Fruit fly (Drosophila melanogaster) whole organism, embryonic: ENCODE results near the gene HINT1.

ENCODE experiments used
- Blimp-1 ChIP-seq: fragments of 200-800 bp; sonication (Bioruptor generic); optimal IDR thresholded peaks from 3 replicates; lab custom pipeline; 2018; ENCODE audit warnings: missing biosample characterization, missing genetic modification characterization, mild to moderate bottlenecking, moderate library complexity, missing genetic modification reagents
- BtbVII ChIP-seq: fragments of 200-800 bp; sonication (Bioruptor generic); optimal IDR thresholded peaks from 3 replicates; lab custom pipeline; 2017; ENCODE audit warnings: missing biosample characterization, mild to moderate bottlenecking, missing genetic modification characterization
- C15 ChIP-seq: fragments of 200-800 bp; sonication (Bioruptor generic); IDR thresholded peaks from 3 replicates; pipeline ENCODE4 v1.3.6; 2022; ENCODE audit warnings: missing biosample characterization, missing genetic modification characterization
- CG10543 ChIP-seq: fragments of 200-800 bp; sonication (Bioruptor generic); optimal IDR thresholded peaks from 3 replicates; lab custom pipeline; 2017; ENCODE audit warnings: missing biosample characterization, mild to moderate bottlenecking, missing genetic modification characterization, moderate library complexity
- CG16815 ChIP-seq: fragments of 200-800 bp; sonication (Bioruptor generic); optimal IDR thresholded peaks from 3 replicates; lab custom pipeline; 2017; ENCODE audit warnings: missing biosample characterization, mild to moderate bottlenecking, missing genetic modification characterization
- CG17186 ChIP-seq: fragments of 200-800 bp; sonication (Bioruptor generic); optimal IDR thresholded peaks from 3 replicates; lab custom pipeline; 2017; ENCODE audit warnings: missing biosample characterization, missing genetic modification reagents, missing genetic modification characterization
- CG18011 ChIP-seq: fragments of 200-800 bp; sonication (Bioruptor generic); optimal IDR thresholded peaks from 2 replicates; lab custom pipeline; 2017; ENCODE audit warnings: missing biosample characterization, missing genetic modification characterization, mild to moderate bottlenecking, moderate library complexity, missing genotype
- CG18599 ChIP-seq: fragments of 200-800 bp; sonication (Bioruptor generic); optimal IDR thresholded peaks from 3 replicates; lab custom pipeline; 2017; ENCODE audit warnings: missing biosample characterization, missing genetic modification characterization, mild to moderate bottlenecking, moderate library complexity, missing genetic modification reagents
- CG2120 ChIP-seq: fragments of 200-800 bp; sonication (Bioruptor generic); optimal IDR thresholded peaks from 3 replicates; lab custom pipeline; 2016; ENCODE audit warnings: missing biosample characterization, missing genetic modification characterization
- CG3065 ChIP-seq: fragments of 200-800 bp; sonication (Bioruptor generic); optimal IDR thresholded peaks from 2 replicates; lab custom pipeline; 2016; ENCODE audit warnings: missing biosample characterization, missing genetic modification characterization
- CG34376 ChIP-seq: fragments of 200-800 bp; sonication (Bioruptor generic); optimal IDR thresholded peaks from 2 replicates; lab custom pipeline; 2018; ENCODE audit warnings: missing biosample characterization, mild to moderate bottlenecking, missing genetic modification characterization
- CG3726 ChIP-seq: fragments of 200-800 bp; sonication (Bioruptor generic); IDR thresholded peaks from 3 replicates; pipeline ENCODE4, ENCODE4 v1.3.6; 2022; ENCODE audit warnings: missing biosample characterization, missing genetic modification characterization
- CG4282 ChIP-seq: fragments of 200-800 bp; sonication (Bioruptor generic); optimal IDR thresholded peaks from 2 replicates; lab custom pipeline; 2016; ENCODE audit warnings: missing biosample characterization, missing genetic modification characterization
- CG5245 ChIP-seq: fragments of 200-800 bp; sonication (Bioruptor generic); optimal IDR thresholded peaks from 3 replicates; lab custom pipeline; 2016; ENCODE audit warnings: missing biosample characterization, missing genetic modification characterization
- CG7745 ChIP-seq: fragments of 200-800 bp; sonication (Bioruptor generic); optimal IDR thresholded peaks from 2 replicates; lab custom pipeline; 2018; ENCODE audit warnings: missing biosample characterization, mild to moderate bottlenecking, missing genetic modification characterization, moderate library complexity
- CG8924 ChIP-seq: fragments of 200-800 bp; optimal IDR thresholded peaks from 3 replicates; lab custom pipeline; 2019; ENCODE audit warnings: missing biosample characterization, mild to moderate bottlenecking, missing genetic modification characterization, moderate library complexity
- CG9797 ChIP-seq: fragments of 200-800 bp; sonication (Bioruptor generic); optimal IDR thresholded peaks from 3 replicates; lab custom pipeline; 2018; ENCODE audit warnings: missing biosample characterization, mild to moderate bottlenecking, missing genetic modification characterization
- Dip2 ChIP-seq: fragments of 200-800 bp; sonication (Bioruptor generic); IDR thresholded peaks from 2 replicates; pipeline ENCODE4 v1.3.6; 2022; ENCODE audit warnings: missing biosample characterization, missing genetic modification characterization
- Dref ChIP-seq: fragments of 200-800 bp; sonication (Bioruptor generic); IDR thresholded peaks from 2 replicates; pipeline ENCODE4 v1.3.6; 2022; ENCODE audit warnings: missing biosample characterization, missing genetic modification characterization
- E2f2 ChIP-seq: fragments of 200-800 bp; sonication (Bioruptor generic); IDR thresholded peaks from 2 replicates; pipeline ENCODE4 v1.3.6; 2022; ENCODE audit warnings: missing biosample characterization, missing genetic modification characterization
- H15 ChIP-seq: fragments of 200-800 bp; sonication (Bioruptor generic); IDR thresholded peaks from 3 replicates; pipeline ENCODE4 v1.3.6; 2022; ENCODE audit warnings: missing biosample characterization, missing genetic modification characterization
- H2.0 ChIP-seq: fragments of 200-800 bp; sonication (Bioruptor generic); IDR thresholded peaks from 2 replicates; pipeline ENCODE4 v1.3.6; 2022; ENCODE audit warnings: missing biosample characterization, missing genetic modification characterization
- HHEX ChIP-seq: fragments of 200-800 bp; sonication (Bioruptor generic); optimal IDR thresholded peaks from 3 replicates; lab custom pipeline; 2017; ENCODE audit warnings: missing biosample characterization, mild to moderate bottlenecking, missing genetic modification characterization, missing genetic modification reagents
- HmgD ChIP-seq: fragments of 200-800 bp; sonication (Bioruptor generic); optimal IDR thresholded peaks from 3 replicates; lab custom pipeline; 2016; ENCODE audit warnings: missing biosample characterization, missing genetic modification characterization
- HmgZ ChIP-seq: fragments of 200-800 bp; sonication (Bioruptor generic); optimal IDR thresholded peaks from 2 replicates; lab custom pipeline; 2018; ENCODE audit warnings: missing biosample characterization, mild to moderate bottlenecking, missing genetic modification characterization
- Hr39 ChIP-seq: fragments of >200 bp; optimal IDR thresholded peaks from 2 replicates; lab custom pipeline; 2017
- Jarid2 ChIP-seq: fragments of 200-800 bp; sonication (Bioruptor generic); optimal IDR thresholded peaks from 3 replicates; lab custom pipeline; 2017; ENCODE audit warnings: mild to moderate bottlenecking, missing biosample characterization, missing genetic modification reagents, missing genetic modification characterization
- Lpt ChIP-seq: fragments of >200 bp; optimal IDR thresholded peaks from 2 replicates; lab custom pipeline; 2018; ENCODE audit warnings: missing biosample characterization, missing genetic modification characterization
- Optix ChIP-seq: fragments of 200-800 bp; sonication (Bioruptor generic); IDR thresholded peaks from 3 replicates; pipeline ENCODE4 v1.3.6; 2022; ENCODE audit warnings: missing biosample characterization, missing genetic modification characterization
- Rfx ChIP-seq: fragments of 200-800 bp; sonication (Bioruptor generic); IDR thresholded peaks from 2 replicates; pipeline ENCODE4 v1.3.6; 2022; ENCODE audit warnings: missing biosample characterization, missing genetic modification characterization
- Side ChIP-seq: fragments of 200-800 bp; sonication (Bioruptor generic); optimal IDR thresholded peaks from 2 replicates; lab custom pipeline; 2016; ENCODE audit warnings: missing biosample characterization, missing genetic modification characterization
- Sin3A ChIP-seq: fragments of >200 bp; optimal IDR thresholded peaks from 2 replicates; lab custom pipeline; 2018
- Six4 ChIP-seq: fragments of 200-800 bp; sonication (Bioruptor generic); optimal IDR thresholded peaks from 2 replicates; lab custom pipeline; 2016; ENCODE audit warnings: missing biosample characterization, missing genetic modification characterization
- bowl ChIP-seq: fragments of 200-800 bp; sonication (Bioruptor generic); IDR thresholded peaks from 2 replicates; pipeline ENCODE4 v1.3.6; 2022; ENCODE audit warnings: missing biosample characterization, missing genetic modification characterization
- chinmo ChIP-seq: fragments of 200-800 bp; sonication (Bioruptor generic); IDR thresholded peaks from 4 replicates; pipeline ENCODE4 v1.3.6; 2022; ENCODE audit warnings: missing biosample characterization, missing genetic modification characterization; ENCODE audit not compliant: partially characterized antibody
- esg ChIP-seq: fragments of 200-800 bp; sonication (Bioruptor generic); conservative IDR thresholded peaks from 2 replicates; pipeline ENCODE4 v1.3.6; 2022; ENCODE audit warnings: missing biosample characterization, missing genetic modification characterization
- eyg ChIP-seq: fragments of 200-800 bp; sonication (Bioruptor generic); optimal IDR thresholded peaks from 3 replicates; lab custom pipeline; 2016; ENCODE audit warnings: missing biosample characterization, missing genetic modification characterization
- fru ChIP-seq: fragments of >200 bp; optimal IDR thresholded peaks from 2 replicates; lab custom pipeline; 2017
- gce ChIP-seq: fragments of 200-800 bp; sonication (Bioruptor generic); IDR thresholded peaks from 3 replicates; pipeline ENCODE4 v1.3.6; 2022; ENCODE audit warnings: missing biosample characterization, missing genetic modification characterization
- gt ChIP-seq: fragments of 200-800 bp; sonication (Bioruptor generic); IDR thresholded peaks from 2 replicates; pipeline ENCODE4 v1.3.6; 2022; ENCODE audit warnings: missing biosample characterization, missing genetic modification characterization
- hth ChIP-seq: fragments of >200 bp; optimal IDR thresholded peaks from 2 replicates; lab custom pipeline; 2017; ENCODE audit warnings: inconsistent platforms
- lola ChIP-seq, 3 experiments: fragments of >200 bp in 2 of 3; fragments of 200-800 bp in 1 of 3; sonication (Bioruptor generic) in 1 of 3; optimal IDR thresholded peaks; 2 replicates each; lab custom pipeline; 2017 to 2019; ENCODE audit warnings: missing biosample characterization in 3 of 3, missing genetic modification characterization in 3 of 3, mild to moderate bottlenecking in 1 of 3, moderate library complexity in 1 of 3
- luna ChIP-seq: fragments of 200-800 bp; sonication (Bioruptor generic); optimal IDR thresholded peaks from 2 replicates; lab custom pipeline; 2016; ENCODE audit warnings: missing biosample characterization, missing genetic modification characterization
- mam ChIP-seq: fragments of 200-800 bp; sonication (Bioruptor generic); optimal IDR thresholded peaks from 3 replicates; lab custom pipeline; 2016; ENCODE audit warnings: missing biosample characterization, missing genetic modification characterization
- salm ChIP-seq: fragments of 200-800 bp; sonication (Bioruptor generic); optimal IDR thresholded peaks from 2 replicates; lab custom pipeline; 2018; ENCODE audit warnings: missing biosample characterization, mild to moderate bottlenecking, missing genetic modification characterization
- sim ChIP-seq: fragments of 200-800 bp; sonication (Bioruptor generic); IDR thresholded peaks from 2 replicates; pipeline ENCODE4 v1.3.6; 2022; ENCODE audit warnings: missing biosample characterization, missing genetic modification characterization
- sima ChIP-seq: fragments of 200-800 bp; sonication (Bioruptor generic); optimal IDR thresholded peaks from 2 replicates; lab custom pipeline; 2016; ENCODE audit warnings: missing biosample characterization, missing genetic modification characterization
- slbo ChIP-seq: fragments of 200-800 bp; sonication (Bioruptor generic); IDR thresholded peaks from 2 replicates; pipeline ENCODE4 v1.3.6; 2022; ENCODE audit warnings: missing biosample characterization, missing genetic modification characterization
- tna ChIP-seq: fragments of 200-800 bp; sonication (Bioruptor generic); IDR thresholded peaks from 2 replicates; pipeline ENCODE4 v1.3.6; 2022; ENCODE audit warnings: missing biosample characterization, missing genetic modification characterization; ENCODE audit not compliant: partially characterized antibody
- trem ChIP-seq: fragments of 200-800 bp; optimal IDR thresholded peaks from 3 replicates; lab custom pipeline; 2019; ENCODE audit warnings: missing biosample characterization, mild to moderate bottlenecking, missing genetic modification characterization, moderate library complexity
- tx ChIP-seq: fragments of 200-800 bp; sonication (Bioruptor generic); optimal IDR thresholded peaks from 2 replicates; lab custom pipeline; 2016; ENCODE audit warnings: missing biosample characterization, missing genetic modification characterization
- unpg ChIP-seq: fragments of 200-800 bp; sonication (Bioruptor generic); optimal IDR thresholded peaks from 3 replicates; lab custom pipeline; 2018; ENCODE audit warnings: missing biosample characterization, mild to moderate bottlenecking, missing genetic modification characterization, moderate library complexity
- z ChIP-seq: fragments of 200-800 bp; sonication (Bioruptor generic); IDR thresholded peaks from 3 replicates; pipeline ENCODE4 v1.3.6; 2022; ENCODE audit warnings: missing biosample characterization, missing genetic modification characterization

Gene HINT1

dm6 chr2L:2751904-2752459 is 18.0 kb upstream of the HINT1 start, which contains the start of gene Bacc (continued):
- TF ChIP-seq Sin3A (lab: Kevin White, UChicago) (no peak), H2.0 (GFP tag; lab: Robert Waterston, UW) (no peak), lola (GFP tag; optimal IDR thresholded peaks at IDR 0.05; lab: Kevin White, UChicago) (peak in 1 of 3 experiments; percentile 73), CG10543 (GFP tag; lab: Kevin White, UChicago) (peak; percentile 74), HmgD (GFP tag; lab: Kevin White, UChicago) (peak; percentile 52), Lpt (GFP tag; lab: Kevin White, UChicago) (no peak), unpg (peak; percentile 76), Side (GFP tag; lab: Kevin White, UChicago) (peak; percentile 80), Optix (GFP tag; lab: Robert Waterston, UW) (no peak), hth (no peak), z (no peak), bowl (no peak), slbo (GFP tag; lab: Robert Waterston, UW) (no peak), esg (GFP tag; lab: Robert Waterston, UW) (no peak), Dref (GFP tag; lab: Robert Waterston, UW) (no peak), CG5245 (peak; percentile 74), CG2120 (GFP tag; lab: Kevin White, UChicago) (peak; percentile 94), CG9797 (peak; percentile 12), Blimp-1 (GFP tag; lab: Kevin White, UChicago) (peak; percentile 82), CG4282 (no peak), HmgZ (peak; percentile 62), CG18599 (GFP tag; lab: Kevin White, UChicago) (peak; percentile 95), chinmo (GFP tag; lab: Robert Waterston, UW) (no peak), CG34376 (GFP tag; lab: Kevin White, UChicago) (peak; percentile 20), trem (tag; lab: Kevin White, UChicago) (peak; percentile 16), Dip2 (no peak), CG3065 (GFP tag; lab: Kevin White, UChicago) (no peak), Rfx (GFP tag; lab: Robert Waterston, UW) (no peak), luna (GFP tag; lab: Kevin White, UChicago) (peak; percentile 70), Jarid2 (GFP tag; lab: Kevin White, UChicago) (peak; percentile 61), C15 (GFP tag; lab: Robert Waterston, UW) (no peak), Six4 (GFP tag; lab: Kevin White, UChicago) (peak; percentile 73), CG18011 (peak; percentile 80), tx (GFP tag; lab: Kevin White, UChicago) (peak; percentile 85), mam (GFP tag; lab: Kevin White, UChicago) (peak; percentile 87), CG7745 (tag; lab: Kevin White, UChicago) (no peak), gce (GFP tag; lab: Robert Waterston, UW) (no peak), CG3726 (no peak), BtbVII (GFP tag; lab: Kevin White, UChicago) (peak; percentile 93), tna (GFP tag; lab: Robert Waterston, UW) (no peak), HHEX (GFP tag; lab: Kevin White, UChicago) (peak; percentile 92), Hr39 (lab: Kevin White, UChicago) (no peak), E2f2 (GFP tag; lab: Robert Waterston, UW) (no peak), fru (no peak), sima (peak; percentile 62), sim (GFP tag; lab: Robert Waterston, UW) (no peak), eyg (GFP tag; lab: Kevin White, UChicago) (peak; percentile 82), H15 (no peak), CG8924 (peak; percentile 82), salm (tag; lab: Kevin White, UChicago) (peak; percentile 77), gt (GFP tag; lab: Robert Waterston, UW) (no peak), CG17186 (GFP tag; lab: Kevin White, UChicago) (peak; percentile 25), CG16815 (GFP tag; lab: Kevin White, UChicago) (peak; percentile 84)
